Worm (Caenorhabditis elegans): ENCODE results near the gene ceph-41.

The ceph-41 gene

DNA sequence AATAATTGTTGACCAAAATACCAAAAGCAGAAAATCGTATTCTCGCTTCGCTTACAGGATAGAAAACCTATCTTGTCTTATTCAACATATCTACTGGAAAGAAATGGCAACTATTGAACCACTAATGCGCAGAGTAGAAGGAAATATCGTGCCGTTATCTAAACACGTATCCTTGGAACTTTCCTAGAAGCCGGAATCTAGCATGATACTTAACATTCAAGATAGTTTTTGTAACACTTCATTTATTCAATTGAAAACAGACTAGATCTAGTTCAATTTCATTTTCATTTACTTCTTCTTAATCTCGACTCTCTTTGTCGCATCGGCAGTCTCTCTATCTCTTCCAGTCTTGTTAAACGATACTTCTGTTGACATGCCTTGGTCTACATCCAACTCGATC is 28.0 kb downstream of the ceph-41 start:
- TF ChIP-seq ceh-36 (tag; optimal IDR thresholded peaks at IDR 0.05) (no peak), ama-1 (optimal IDR thresholded peaks at IDR 0.05) (no peak), F13C5.2 (tag; optimal IDR thresholded peaks at IDR 0.05) (no peak), tbx-37 (GFP tag; conservative IDR thresholded peaks at IDR 0.05) (no peak)

DNA sequence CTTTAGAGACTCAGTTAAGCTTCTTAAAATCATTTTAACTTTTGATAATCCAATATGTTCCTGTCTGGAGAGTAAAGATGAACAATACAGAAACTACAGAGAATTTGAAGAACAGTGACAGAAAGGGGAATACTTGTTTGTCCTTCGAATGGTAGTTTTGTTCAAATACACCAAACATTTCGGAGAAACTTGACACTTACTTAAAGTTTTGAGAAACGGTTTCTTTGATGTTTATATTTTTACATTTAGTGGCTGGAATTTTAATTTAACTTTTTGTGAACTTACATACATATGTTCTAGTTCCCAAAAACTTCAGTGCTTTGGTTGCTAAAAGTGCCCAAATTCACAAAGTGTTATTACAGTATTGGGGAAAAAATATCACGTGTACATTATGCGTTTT is 30.2 kb downstream of the ceph-41 start, which contains the start of gene B0218.5:
Gene B0218.5 (minus strand): TSS at position 101 of the 400 bp plus-strand sequence.
- TF ChIP-seq tbx-37 (GFP tag; conservative IDR thresholded peaks at IDR 0.05), result no peak

DNA sequence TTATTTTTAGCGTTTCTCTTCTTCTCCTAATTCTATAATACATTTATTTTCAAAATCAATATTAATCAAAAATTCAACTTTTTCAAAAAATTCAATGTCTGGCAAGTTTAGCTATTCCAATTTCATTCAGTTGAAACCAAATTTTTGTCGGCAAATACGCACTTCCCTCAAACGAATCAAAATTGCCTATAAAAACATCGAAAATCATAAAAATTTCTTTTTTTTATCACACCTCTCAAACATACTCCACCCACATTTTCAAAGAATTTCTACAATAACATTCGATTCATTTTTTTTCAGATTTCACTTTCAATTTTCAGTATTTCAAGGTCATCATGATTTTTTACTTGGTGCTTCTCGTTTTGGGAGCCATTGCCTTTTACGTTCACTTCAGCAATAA is 32.1 kb downstream of the ceph-41 start, which contains the start of gene faah-1:
Gene faah-1 (plus strand): TSS at position 301 of the 400 bp plus-strand sequence.
- TF ChIP-seq pes-1 (GFP tag; IDR thresholded peaks at IDR 0.05) (no peak), sea-1 (GFP tag; conservative IDR thresholded peaks at IDR 0.05) (no peak), ama-1 (optimal IDR thresholded peaks at IDR 0.05) (no peak), hmbx-1 (tag; optimal IDR thresholded peaks at IDR 0.05) (no peak), tra-4 (tag; optimal IDR thresholded peaks at IDR 0.05) (no peak), tbx-11 (GFP tag; IDR thresholded peaks at IDR 0.05) (no peak), scrt-1 (GFP tag; IDR thresholded peaks at IDR 0.05) (no peak), hmg-4 (GFP tag; optimal IDR thresholded peaks at IDR 0.05) (no peak), B0310.2 (tag; optimal IDR thresholded peaks at IDR 0.05) (no peak), tbx-37 (GFP tag; conservative IDR thresholded peaks at IDR 0.05) (no peak), flt-1 (GFP tag; IDR thresholded peaks at IDR 0.05) (no peak), F13C5.2 (tag; optimal IDR thresholded peaks at IDR 0.05) (no peak), ets-7 (tag; optimal IDR thresholded peaks at IDR 0.05) (no peak)

DNA sequence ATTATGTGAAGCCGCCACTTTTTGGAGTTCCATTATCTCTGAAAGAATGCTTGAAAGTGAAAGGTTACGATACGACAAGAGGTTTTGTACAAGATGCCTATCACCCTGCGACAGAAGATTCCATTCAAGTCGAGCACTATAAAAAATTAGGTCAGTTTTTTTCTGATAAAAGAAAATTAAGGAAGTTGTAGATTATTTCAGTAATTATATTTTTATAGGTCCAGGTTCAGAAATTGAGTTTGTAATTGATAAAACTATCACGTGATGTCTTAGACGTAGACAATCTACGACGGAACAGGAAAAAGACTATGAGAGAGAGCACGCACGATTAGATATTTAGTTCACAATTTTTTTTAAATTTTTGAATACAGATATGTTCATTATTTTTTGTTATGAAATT is 33.0 kb downstream of the ceph-41 start:
- TF ChIP-seq ceh-13 (GFP tag; optimal IDR thresholded peaks at IDR 0.05), result no peak
- no peak for TF ChIP-seq pes-1 (GFP tag; IDR thresholded peaks at IDR 0.05)
- no peak for TF ChIP-seq ceh-36 (tag; optimal IDR thresholded peaks at IDR 0.05)
- no peak for TF ChIP-seq sea-1 (GFP tag; conservative IDR thresholded peaks at IDR 0.05)
- TF ChIP-seq tra-4 (tag; optimal IDR thresholded peaks at IDR 0.05), result no peak
- TF ChIP-seq aly-1 (tag; optimal IDR thresholded peaks at IDR 0.05), result no peak
- no peak for TF ChIP-seq ama-1 (optimal IDR thresholded peaks at IDR 0.05)
- TF ChIP-seq flt-1 (GFP tag; IDR thresholded peaks at IDR 0.05), result no peak

DNA sequence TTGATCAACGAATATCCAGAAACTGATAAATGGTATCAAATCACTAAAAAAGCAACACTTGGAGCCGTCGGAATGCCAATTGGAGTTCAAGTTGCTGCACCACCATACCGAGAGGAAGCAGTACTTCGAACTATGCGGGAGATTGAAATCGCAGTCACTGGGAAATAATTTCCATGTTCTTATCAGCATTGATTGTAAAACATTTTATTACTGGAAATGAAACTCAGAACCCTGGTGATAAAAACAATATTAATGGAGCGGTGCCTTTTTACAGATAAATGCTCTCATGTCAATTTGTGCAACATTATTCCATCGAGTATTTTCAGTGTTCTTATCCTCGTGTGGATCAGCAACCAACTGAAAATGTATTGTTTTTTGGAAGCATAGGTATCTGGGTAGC is 34.8 kb downstream of the ceph-41 start:
- no peak for TF ChIP-seq hmg-4 (GFP tag; optimal IDR thresholded peaks at IDR 0.05)
- TF ChIP-seq ama-1 (optimal IDR thresholded peaks at IDR 0.05), result no peak
- no peak for TF ChIP-seq B0310.2 (tag; optimal IDR thresholded peaks at IDR 0.05)
- no peak for TF ChIP-seq tbx-37 (GFP tag; conservative IDR thresholded peaks at IDR 0.05)
- no peak for TF ChIP-seq flt-1 (GFP tag; IDR thresholded peaks at IDR 0.05)
- no peak for TF ChIP-seq hnd-1 (tag; optimal IDR thresholded peaks at IDR 0.05)

DNA sequence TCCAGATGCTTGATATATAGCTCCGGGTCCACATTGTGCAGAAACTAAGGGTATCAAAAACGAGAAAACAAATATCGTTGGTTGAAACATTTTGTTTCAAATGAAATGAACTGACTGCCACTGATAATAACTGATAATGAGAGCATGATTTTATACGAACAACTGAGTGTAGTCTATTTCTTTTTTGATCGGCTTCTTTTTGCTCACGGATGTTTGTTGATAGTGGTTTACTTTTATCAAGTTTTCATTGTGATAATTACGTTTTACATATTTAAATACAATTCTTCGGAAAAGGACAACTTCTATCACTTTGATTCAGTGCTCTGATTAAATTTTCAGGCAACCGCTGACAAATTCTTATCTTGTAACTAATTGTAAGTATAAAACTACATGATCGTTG is 36.7 kb downstream of the ceph-41 start, which contains the start of gene clec-51:
Gene clec-51 (minus strand): TSS at position 114 of the 400 bp plus-strand sequence.
- TF ChIP-seq tbx-37 (GFP tag; conservative IDR thresholded peaks at IDR 0.05), result no peak
- TF ChIP-seq F13C5.2 (tag; optimal IDR thresholded peaks at IDR 0.05), result no peak
- TF ChIP-seq hmg-4 (GFP tag; optimal IDR thresholded peaks at IDR 0.05), result no peak
- TF ChIP-seq ets-7 (tag; optimal IDR thresholded peaks at IDR 0.05), result no peak
- TF ChIP-seq ceh-36 (tag; optimal IDR thresholded peaks at IDR 0.05), result no peak
- no peak for TF ChIP-seq sea-1 (GFP tag; conservative IDR thresholded peaks at IDR 0.05)
- TF ChIP-seq ama-1 (optimal IDR thresholded peaks at IDR 0.05), result no peak
- no peak for TF ChIP-seq tra-4 (tag; optimal IDR thresholded peaks at IDR 0.05)
- no peak for TF ChIP-seq hmbx-1 (tag; optimal IDR thresholded peaks at IDR 0.05)
- TF ChIP-seq flt-1 (GFP tag; IDR thresholded peaks at IDR 0.05), result no peak
- TF ChIP-seq pes-1 (GFP tag; IDR thresholded peaks at IDR 0.05), result no peak

DNA sequence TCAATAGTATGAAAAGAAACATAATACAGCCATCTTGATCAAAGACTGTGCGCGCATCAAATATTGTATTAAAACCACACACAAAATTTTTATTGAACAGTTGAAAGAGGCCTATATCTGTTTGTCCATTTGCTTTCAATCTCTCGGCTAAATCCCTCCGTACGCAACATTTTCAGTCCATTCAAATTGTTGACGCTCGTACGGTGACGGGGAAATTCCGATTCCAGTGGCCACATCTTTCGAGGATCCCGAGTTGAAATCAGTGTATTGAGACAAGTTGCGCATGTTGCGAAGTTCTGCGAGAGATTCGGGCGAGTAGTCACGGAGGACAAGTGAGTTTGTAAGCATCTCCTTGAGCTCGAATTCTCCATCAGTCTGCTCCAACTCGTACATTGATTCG is 37.5 kb downstream of the ceph-41 start:
- TF ChIP-seq hnd-1 (tag; optimal IDR thresholded peaks at IDR 0.05) (no peak), B0310.2 (tag; optimal IDR thresholded peaks at IDR 0.05) (no peak), flt-1 (GFP tag; IDR thresholded peaks at IDR 0.05) (no peak), hmbx-1 (tag; optimal IDR thresholded peaks at IDR 0.05) (no peak), tbx-11 (GFP tag; IDR thresholded peaks at IDR 0.05) (no peak), F13C5.2 (tag; optimal IDR thresholded peaks at IDR 0.05) (no peak), tra-4 (tag; optimal IDR thresholded peaks at IDR 0.05) (no peak), ama-1 (optimal IDR thresholded peaks at IDR 0.05) (no peak), aly-1 (tag; optimal IDR thresholded peaks at IDR 0.05) (no peak), tbx-37 (GFP tag; conservative IDR thresholded peaks at IDR 0.05) (no peak), ceh-13 (GFP tag; optimal IDR thresholded peaks at IDR 0.05) (no peak), ceh-36 (tag; optimal IDR thresholded peaks at IDR 0.05) (no peak), ets-7 (tag; optimal IDR thresholded peaks at IDR 0.05) (no peak), scrt-1 (GFP tag; IDR thresholded peaks at IDR 0.05) (no peak), pes-1 (GFP tag; IDR thresholded peaks at IDR 0.05) (no peak), hmg-4 (GFP tag; optimal IDR thresholded peaks at IDR 0.05) (no peak)

DNA sequence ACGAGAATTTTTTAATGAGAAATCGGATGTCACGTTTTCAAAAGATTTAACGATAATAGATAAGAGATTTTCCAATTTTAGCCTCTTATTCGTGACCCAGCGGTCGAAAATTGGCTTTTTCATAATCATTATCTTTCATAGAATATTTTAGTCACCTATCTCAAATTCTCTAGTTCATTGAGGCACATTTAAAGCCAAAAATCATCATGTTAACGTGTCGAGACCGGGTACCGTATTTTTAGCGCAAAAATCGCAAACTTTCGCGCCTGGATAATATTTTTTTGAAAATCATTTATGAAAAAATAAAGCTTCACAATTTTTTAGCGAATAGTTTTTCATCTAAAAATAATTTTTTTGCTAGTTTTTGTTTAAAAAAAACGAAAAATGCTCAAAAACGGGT is 38.9 kb downstream of the ceph-41 start, which contains the start of gene B0218.7:
Gene B0218.7 (minus strand): TSS at position 101 of the 400 bp plus-strand sequence.
- TF ChIP-seq ets-7 (tag; optimal IDR thresholded peaks at IDR 0.05) (no peak), tbx-11 (GFP tag; IDR thresholded peaks at IDR 0.05) (no peak), hnd-1 (tag; optimal IDR thresholded peaks at IDR 0.05) (no peak), B0310.2 (tag; optimal IDR thresholded peaks at IDR 0.05) (no peak), flt-1 (GFP tag; IDR thresholded peaks at IDR 0.05) (no peak), tbx-37 (GFP tag; conservative IDR thresholded peaks at IDR 0.05) (no peak), sea-1 (GFP tag; conservative IDR thresholded peaks at IDR 0.05) (no peak), hmbx-1 (tag; optimal IDR thresholded peaks at IDR 0.05) (no peak), aly-1 (tag; optimal IDR thresholded peaks at IDR 0.05) (no peak), pes-1 (GFP tag; IDR thresholded peaks at IDR 0.05) (no peak)

Measured in whole organism, early embryonic.